Fruit fly (Drosophila melanogaster) whole organism: ENCODE results near the gene Rab19.

ENCODE experiments used
- CG8478 ChIP-seq: fragments of >200 bp; optimal IDR thresholded peaks from 2 replicates; lab custom pipeline; 2018; ENCODE audit warnings: inconsistent platforms
- Dll ChIP-seq: fragments of >200 bp; optimal IDR thresholded peaks from 2 replicates; lab custom pipeline; 2017
- EcR ChIP-seq, 2 experiments: fragments of >200 bp; optimal IDR thresholded peaks; 2 replicates each; lab custom pipeline; 2017; ENCODE audit warnings: missing biosample characterization in 2 of 2, missing genetic modification characterization in 2 of 2, missing genetic modification reagents in 2 of 2
- pan ChIP-seq: fragments of >200 bp; optimal IDR thresholded peaks from 2 replicates; lab custom pipeline; 2017
- psq ChIP-seq: fragments of >200 bp; optimal IDR thresholded peaks from 2 replicates; lab custom pipeline; 2017

- TF ChIP-seq CG8478 (lab: Kevin White, UChicago), result no peak
- TF ChIP-seq psq (lab: Kevin White, UChicago), result no peak
- TF ChIP-seq pan (lab: Kevin White, UChicago), result no peak
- no peak for TF ChIP-seq EcR (GFP tag; optimal IDR thresholded peaks at IDR 0.05; lab: Kevin White, UChicago)
- no peak for TF ChIP-seq Dll (lab: Kevin White, UChicago)
Measured at dm6 chr3L:8328283-8328682, 31.5 kb downstream of the Rab19 start, which contains the start of gene CG34462.
